Fruit fly (Drosophila melanogaster) whole organism, pupa: Measurements from ENCODE around the gene CG43678.

Experiments used
- CG10348 ChIP-seq: fragments of 200-800 bp; sonication (Bioruptor generic); IDR thresholded peaks from 2 replicates; pipeline ENCODE4 v1.3.6; 2022; ENCODE audit warnings: missing biosample characterization, missing genetic modification characterization
- CG13204 ChIP-seq: fragments of 200-800 bp; sonication (Bioruptor generic); optimal IDR thresholded peaks from 2 replicates; lab custom pipeline; 2018; ENCODE audit warnings: missing biosample characterization, mild to moderate bottlenecking, missing genetic modification characterization, moderate library complexity
- CG34367 ChIP-seq: fragments of 200-800 bp; sonication (Bioruptor generic); optimal IDR thresholded peaks from 2 replicates; lab custom pipeline; 2018; ENCODE audit warnings: missing biosample characterization, mild to moderate bottlenecking, missing genetic modification characterization
- CG4496 ChIP-seq: fragments of 200-800 bp; sonication (Bioruptor generic); IDR thresholded peaks from 3 replicates; pipeline ENCODE4 v1.3.6; 2022; ENCODE audit warnings: missing biosample characterization, missing genetic modification characterization
- CG8301 ChIP-seq: fragments of 200-800 bp; sonication (Bioruptor generic); optimal IDR thresholded peaks from 2 replicates; lab custom pipeline; 2018; ENCODE audit warnings: missing biosample characterization, mild to moderate bottlenecking, missing genetic modification characterization
- D1 ChIP-seq: fragments of 200-800 bp; sonication (Bioruptor generic); optimal IDR thresholded peaks from 2 replicates; lab custom pipeline; 2018; ENCODE audit warnings: missing biosample characterization, mild to moderate bottlenecking, missing genetic modification characterization, moderate library complexity
- Pif1A ChIP-seq: fragments of 200-800 bp; sonication (Bioruptor generic); optimal IDR thresholded peaks from 3 replicates; lab custom pipeline; 2016; ENCODE audit warnings: missing biosample characterization, missing genetic modification characterization
- Snoo ChIP-seq: fragments of 200-800 bp; sonication (Bioruptor generic); optimal IDR thresholded peaks from 3 replicates; lab custom pipeline; 2017; ENCODE audit warnings: missing biosample characterization, mild to moderate bottlenecking, missing genetic modification characterization, inconsistent platforms

- TF ChIP-seq Pif1A (no peak), D1 (tag; lab: Kevin White, UChicago) (no peak), CG13204 (GFP tag; lab: Kevin White, UChicago) (no peak), CG8301 (tag; lab: Kevin White, UChicago) (no peak), Snoo (tag; lab: Kevin White, UChicago) (no peak), CG10348 (GFP tag; lab: Robert Waterston, UW) (no peak), CG34367 (no peak), CG4496 (GFP tag; lab: Robert Waterston, UW) (no peak)
These were observed 38.7 kb downstream of the CG43678 start for dm6 chr3L:15010601-15011000.
